Fruit fly (Drosophila melanogaster): ENCODE data around the gene CG5151.

dm6 chr3L:16213201-16213600 lies 48.7 kb upstream of the CG5151 start:
- TF ChIP-seq psq (optimal IDR thresholded peaks at IDR 0.05) = no peak
- no peak for TF ChIP-seq pan (optimal IDR thresholded peaks at IDR 0.05)
- TF ChIP-seq usp (GFP tag; optimal IDR thresholded peaks at IDR 0.05) = no peak
- no peak for TF ChIP-seq Dll (optimal IDR thresholded peaks at IDR 0.05)
- no peak for TF ChIP-seq CG8478 (optimal IDR thresholded peaks at IDR 0.05)
- no peak for TF ChIP-seq EcR (GFP tag; optimal IDR thresholded peaks at IDR 0.05)
